Fruit fly (Drosophila melanogaster) whole organism, embryonic: ENCODE data around the gene CG32066.

Experiments
- Abd-B ChIP-seq: fragments of 200-800 bp; sonication (Bioruptor generic); optimal IDR thresholded peaks from 2 replicates; lab custom pipeline; 2018; ENCODE audit warnings: missing biosample characterization, mild to moderate bottlenecking, missing genetic modification characterization, moderate library complexity
- Atf6 ChIP-seq: fragments of 200-800 bp; sonication (Bioruptor generic); IDR thresholded peaks from 2 replicates; pipeline ENCODE4 v1.3.6; 2022; ENCODE audit warnings: missing biosample characterization, missing genetic modification characterization
- CG10147 ChIP-seq: fragments of 200-800 bp; sonication (Bioruptor generic); optimal IDR thresholded peaks from 2 replicates; lab custom pipeline; 2019; ENCODE audit warnings: missing biosample characterization, mild to moderate bottlenecking, missing genetic modification characterization, moderate library complexity
- CG1024 ChIP-seq: fragments of 200-800 bp; sonication (Bioruptor generic); IDR thresholded peaks from 2 replicates; pipeline ENCODE4 v1.3.6; 2022; ENCODE audit warnings: missing biosample characterization, missing genetic modification characterization
- CG11093 ChIP-seq: fragments of 200-800 bp; sonication (Bioruptor generic); IDR thresholded peaks from 3 replicates; pipeline ENCODE4 v1.3.6; 2022; ENCODE audit warnings: missing biosample characterization, missing genetic modification characterization
- CG12391 ChIP-seq: fragments of 200-800 bp; sonication (Bioruptor generic); optimal IDR thresholded peaks from 3 replicates; lab custom pipeline; 2018; ENCODE audit warnings: missing biosample characterization, mild to moderate bottlenecking, missing genetic modification characterization, moderate library complexity
- CG15601 ChIP-seq: fragments of 200-800 bp; sonication (Bioruptor generic); optimal IDR thresholded peaks from 3 replicates; lab custom pipeline; 2019; ENCODE audit warnings: missing biosample characterization, mild to moderate bottlenecking, missing genetic modification characterization, moderate library complexity
- CG17912 ChIP-seq: fragments of 200-800 bp; sonication (Bioruptor generic); optimal IDR thresholded peaks from 2 replicates; lab custom pipeline; 2018; ENCODE audit warnings: missing biosample characterization, mild to moderate bottlenecking, missing genetic modification characterization
- CG31388 ChIP-seq: fragments of 200-800 bp; sonication (Bioruptor generic); optimal IDR thresholded peaks from 2 replicates; lab custom pipeline; 2016; ENCODE audit warnings: missing biosample characterization, missing genetic modification characterization
- CG3407 ChIP-seq: fragments of 200-800 bp; sonication (Bioruptor generic); optimal IDR thresholded peaks from 2 replicates; lab custom pipeline; 2018; ENCODE audit warnings: missing biosample characterization, mild to moderate bottlenecking, missing genetic modification characterization
- CG4328 ChIP-seq: fragments of 200-800 bp; sonication (Bioruptor generic); optimal IDR thresholded peaks from 3 replicates; lab custom pipeline; 2017; ENCODE audit warnings: missing biosample characterization, missing genetic modification reagents, missing genetic modification characterization
- CG5953 ChIP-seq: fragments of 200-800 bp; sonication (Bioruptor generic); IDR thresholded peaks from 2 replicates; pipeline ENCODE4 v1.3.6; 2022; ENCODE audit warnings: missing biosample characterization, missing genetic modification characterization
- CG7556 ChIP-seq: fragments of 200-800 bp; sonication (Bioruptor generic); optimal IDR thresholded peaks from 2 replicates; lab custom pipeline; 2017; ENCODE audit warnings: missing biosample characterization, mild to moderate bottlenecking, missing genetic modification characterization
- CG8290 ChIP-seq, 3 experiments: fragments of 200-800 bp; sonication (Bioruptor generic); optimal IDR thresholded peaks; 2 replicates each; lab custom pipeline; 2016 to 2019; ENCODE audit warnings: missing biosample characterization in 3 of 3, missing genetic modification characterization in 3 of 3, mild to moderate bottlenecking in 2 of 3, moderate library complexity in 1 of 3
- CG8388 ChIP-seq: fragments of 200-800 bp; sonication (Bioruptor generic); optimal IDR thresholded peaks from 2 replicates; lab custom pipeline; 2019; ENCODE audit warnings: missing biosample characterization, mild to moderate bottlenecking, missing genetic modification characterization, moderate library complexity
- CG9609 ChIP-seq: fragments of 200-800 bp; sonication (Bioruptor generic); optimal IDR thresholded peaks from 3 replicates; lab custom pipeline; 2016; ENCODE audit warnings: missing biosample characterization, missing genetic modification characterization
- Dip2 ChIP-seq: fragments of 200-800 bp; sonication (Bioruptor generic); IDR thresholded peaks from 2 replicates; pipeline ENCODE4 v1.3.6; 2022; ENCODE audit warnings: missing biosample characterization, missing genetic modification characterization
- Doc3 ChIP-seq: fragments of 200-800 bp; sonication (Bioruptor generic); IDR thresholded peaks from 3 replicates; pipeline ENCODE4 v1.3.6; 2022; ENCODE audit warnings: missing biosample characterization, missing genetic modification characterization; ENCODE audit not compliant: partially characterized antibody
- Ets97D ChIP-seq: fragments of 200-800 bp; sonication (Bioruptor generic); optimal IDR thresholded peaks from 3 replicates; lab custom pipeline; 2016; ENCODE audit warnings: missing biosample characterization, missing genetic modification characterization
- Fer2 ChIP-seq: fragments of 200-800 bp; sonication (Bioruptor generic); optimal IDR thresholded peaks from 2 replicates; lab custom pipeline; 2018; ENCODE audit warnings: missing biosample characterization, mild to moderate bottlenecking, missing genetic modification characterization, moderate library complexity
- Lhr ChIP-seq: fragments of 200-800 bp; sonication (Bioruptor generic); optimal IDR thresholded peaks from 3 replicates; lab custom pipeline; 2017; ENCODE audit warnings: mild to moderate bottlenecking, missing biosample characterization, missing genetic modification reagents, missing genetic modification characterization
- MTF-1 ChIP-seq: fragments of 200-800 bp; sonication (Bioruptor generic); optimal IDR thresholded peaks from 2 replicates; lab custom pipeline; 2018; ENCODE audit warnings: missing biosample characterization, mild to moderate bottlenecking, missing genetic modification characterization, borderline replicate concordance
- Max ChIP-seq: fragments of 200-800 bp; sonication (Bioruptor generic); optimal IDR thresholded peaks from 2 replicates; lab custom pipeline; 2016; ENCODE audit warnings: missing biosample characterization, mild to moderate bottlenecking, missing genetic modification characterization
- Pdp1 ChIP-seq, 2 experiments: fragments of 200-800 bp; sonication (Bioruptor generic); optimal IDR thresholded peaks; 3 replicates each; lab custom pipeline; 2016; ENCODE audit warnings: missing biosample characterization in 2 of 2, missing genetic modification characterization in 2 of 2, mild to moderate bottlenecking in 1 of 2, moderate library complexity in 1 of 2
- Stat92E ChIP-seq, 3 experiments: fragments of >200 bp in 2 of 3; fragments of 200-800 bp in 1 of 3; sonication (Bioruptor generic) in 1 of 3; optimal IDR thresholded peaks; 2 replicates each; lab custom pipeline; 2017 to 2019; ENCODE audit warnings: missing biosample characterization in 3 of 3, missing genetic modification characterization in 3 of 3, mild to moderate bottlenecking in 1 of 3, moderate library complexity in 1 of 3
- al ChIP-seq: fragments of 200-800 bp; sonication (Bioruptor generic); IDR thresholded peaks from 2 replicates; pipeline ENCODE4 v1.3.6; 2022; ENCODE audit warnings: missing biosample characterization, missing genetic modification characterization
- ato ChIP-seq: fragments of 200-800 bp; sonication (Bioruptor generic); IDR thresholded peaks from 2 replicates; pipeline ENCODE4 v1.3.6; 2022; ENCODE audit warnings: missing biosample characterization, missing genetic modification characterization; ENCODE audit not compliant: partially characterized antibody
- bigmax ChIP-seq: fragments of 200-800 bp; sonication (Bioruptor generic); optimal IDR thresholded peaks from 2 replicates; lab custom pipeline; 2018; ENCODE audit warnings: missing biosample characterization, mild to moderate bottlenecking, missing genetic modification characterization
- bowl ChIP-seq: fragments of 200-800 bp; sonication (Bioruptor generic); IDR thresholded peaks from 2 replicates; pipeline ENCODE4 v1.3.6; 2022; ENCODE audit warnings: missing biosample characterization, missing genetic modification characterization
- cas ChIP-seq: fragments of 200-800 bp; sonication (Bioruptor generic); IDR thresholded peaks from 2 replicates; pipeline ENCODE4 v1.3.6; 2022; ENCODE audit warnings: missing biosample characterization, missing genetic modification characterization
- ci ChIP-seq: fragments of 200-800 bp; sonication (Bioruptor generic); IDR thresholded peaks from 3 replicates; pipeline ENCODE4 v1.3.6; 2022; ENCODE audit warnings: missing biosample characterization, missing genetic modification characterization
- cwo ChIP-seq: fragments of 200-800 bp; sonication (Bioruptor generic); optimal IDR thresholded peaks from 3 replicates; lab custom pipeline; 2017; ENCODE audit warnings: missing biosample characterization, missing genetic modification characterization, mild to moderate bottlenecking, moderate library complexity, missing genetic modification reagents
- dm ChIP-seq: fragments of 200-800 bp; sonication (Bioruptor generic); optimal IDR thresholded peaks from 3 replicates; lab custom pipeline; 2016; ENCODE audit warnings: missing biosample characterization, missing genetic modification characterization
- ewg ChIP-seq: fragments of 200-800 bp; sonication (Bioruptor generic); optimal IDR thresholded peaks from 3 replicates; lab custom pipeline; 2017; ENCODE audit warnings: mild to moderate bottlenecking, missing biosample characterization, missing genetic modification reagents, missing genetic modification characterization
- insv ChIP-seq, 2 experiments: fragments of 200-800 bp; sonication (Bioruptor generic); optimal IDR thresholded peaks; 3 replicates each; lab custom pipeline; 2016 to 2018; ENCODE audit warnings: missing biosample characterization in 2 of 2, missing genetic modification characterization in 2 of 2
- inv ChIP-seq: fragments of 200-800 bp; sonication (Bioruptor generic); IDR thresholded peaks from 2 replicates; pipeline ENCODE4 v1.3.6; 2022; ENCODE audit warnings: missing biosample characterization, missing genetic modification characterization; ENCODE audit not compliant: partially characterized antibody
- lab ChIP-seq: fragments of 200-800 bp; sonication (Bioruptor generic); optimal IDR thresholded peaks from 3 replicates; lab custom pipeline; 2017; ENCODE audit warnings: missing biosample characterization, missing genetic modification characterization, mild to moderate bottlenecking, moderate library complexity, missing genetic modification reagents
- lilli ChIP-seq: fragments of 200-800 bp; sonication (Bioruptor generic); optimal IDR thresholded peaks from 3 replicates; lab custom pipeline; 2016; ENCODE audit warnings: missing biosample characterization, missing genetic modification characterization
- lmd ChIP-seq: fragments of 200-800 bp; sonication (Bioruptor generic); IDR thresholded peaks from 2 replicates; pipeline ENCODE4 v1.3.6; 2022; ENCODE audit warnings: missing biosample characterization, missing genetic modification characterization
- lov ChIP-seq, 2 experiments: fragments of 200-800 bp in 1 of 2; fragments of >200 bp in 1 of 2; sonication (Bioruptor generic) in 1 of 2; IDR thresholded peaks in 1 of 2; optimal IDR thresholded peaks in 1 of 2; 2 replicates in 1 of 2; 3 replicates in 1 of 2; pipeline versions ENCODE4 v1.3.6 to Lab custom; 2017 to 2022; ENCODE audit warnings: missing biosample characterization in 1 of 2, missing genetic modification characterization in 1 of 2
- nerfin-1 ChIP-seq: fragments of 200-800 bp; sonication (Bioruptor generic); optimal IDR thresholded peaks from 3 replicates; lab custom pipeline; 2019; ENCODE audit warnings: missing biosample characterization, mild to moderate bottlenecking, missing genetic modification characterization, moderate library complexity
- org-1 ChIP-seq: fragments of 200-800 bp; sonication (Bioruptor generic); optimal IDR thresholded peaks from 2 replicates; lab custom pipeline; 2017; ENCODE audit warnings: missing biosample characterization, missing genetic modification characterization
- otp ChIP-seq: fragments of 200-800 bp; sonication (Bioruptor generic); IDR thresholded peaks from 3 replicates; pipeline ENCODE4, ENCODE4 v1.3.6; 2022; ENCODE audit warnings: missing biosample characterization, missing genetic modification characterization
- scrt ChIP-seq: fragments of 200-800 bp; sonication (Bioruptor generic); optimal IDR thresholded peaks from 2 replicates; lab custom pipeline; 2018; ENCODE audit warnings: missing biosample characterization, mild to moderate bottlenecking, missing genetic modification characterization, moderate library complexity
- slbo ChIP-seq: fragments of 200-800 bp; sonication (Bioruptor generic); IDR thresholded peaks from 2 replicates; pipeline ENCODE4 v1.3.6; 2022; ENCODE audit warnings: missing biosample characterization, missing genetic modification characterization
- sug ChIP-seq: fragments of 200-800 bp; optimal IDR thresholded peaks from 2 replicates; lab custom pipeline; 2019; ENCODE audit warnings: missing biosample characterization, mild to moderate bottlenecking, missing genetic modification characterization, moderate library complexity
- tna ChIP-seq: fragments of 200-800 bp; sonication (Bioruptor generic); IDR thresholded peaks from 2 replicates; pipeline ENCODE4 v1.3.6; 2022; ENCODE audit warnings: missing biosample characterization, missing genetic modification characterization; ENCODE audit not compliant: partially characterized antibody
- wor ChIP-seq: fragments of 200-800 bp; sonication (Bioruptor generic); IDR thresholded peaks from 2 replicates; pipeline ENCODE4 v1.3.6; 2022; ENCODE audit warnings: missing biosample characterization, missing genetic modification characterization
- zfh1 ChIP-seq: fragments of 200-800 bp; sonication (Bioruptor generic); IDR thresholded peaks from 3 replicates; pipeline ENCODE4 v1.3.6; 2022; ENCODE audit warnings: missing biosample characterization, missing genetic modification characterization

The CG32066 gene

dm6 chr3L:10681814-10682213 is 21.0 kb upstream of the CG32066 start (continued):
- no peak for TF ChIP-seq CG9609 (GFP tag; lab: Kevin White, UChicago)
- no peak for TF ChIP-seq Pdp1 (GFP tag; optimal IDR thresholded peaks at IDR 0.05; lab: Kevin White, UChicago)
- TF ChIP-seq scrt (GFP tag; lab: Kevin White, UChicago) = peak; percentile 23
- no peak for TF ChIP-seq Dip2 (GFP tag; lab: Robert Waterston, UW)
- TF ChIP-seq Atf6 (GFP tag; lab: Robert Waterston, UW) = peak; percentile 32; the same call in 1 of the 2 replicates
- TF ChIP-seq MTF-1 (GFP tag; lab: Kevin White, UChicago) = no peak
- TF ChIP-seq ewg (GFP tag; lab: Kevin White, UChicago) = no peak
- TF ChIP-seq lilli (GFP tag; lab: Kevin White, UChicago) = no peak
- TF ChIP-seq insv (GFP tag; optimal IDR thresholded peaks at IDR 0.05; lab: Kevin White, UChicago) = no peak
- no peak for TF ChIP-seq slbo
- no peak for TF ChIP-seq dm (GFP tag; lab: Kevin White, UChicago)
- TF ChIP-seq Ets97D = no peak
- TF ChIP-seq CG12391 (tag; lab: Kevin White, UChicago) = no peak
- no peak for TF ChIP-seq CG10147 (GFP tag; lab: Kevin White, UChicago)
- no peak; the same call in 2 of the 3 replicates for TF ChIP-seq otp
- TF ChIP-seq CG31388 (GFP tag; lab: Kevin White, UChicago) = no peak
- no peak for TF ChIP-seq CG8388 (GFP tag; lab: Kevin White, UChicago)
- no peak for TF ChIP-seq lab (GFP tag; lab: Kevin White, UChicago)
- no peak for TF ChIP-seq Abd-B (GFP tag; lab: Kevin White, UChicago)
- no peak for TF ChIP-seq CG7556 (GFP tag; lab: Kevin White, UChicago)
- TF ChIP-seq Doc3 = peak; percentile 32; the same call in 1 of the 3 replicates
- no peak for TF ChIP-seq Fer2 (tag; lab: Kevin White, UChicago)
- TF ChIP-seq CG11093 (GFP tag; lab: Robert Waterston, UW) = no peak
- TF ChIP-seq cwo = no peak
- no peak for TF ChIP-seq lov (optimal IDR thresholded peaks at IDR 0.05; lab: Kevin White, UChicago)
- no peak for TF ChIP-seq lov (GFP tag; IDR thresholded peaks at IDR 0.05; lab: Robert Waterston, UW)
- no peak for TF ChIP-seq CG3407 (GFP tag; lab: Kevin White, UChicago)
- no peak for TF ChIP-seq CG5953 (GFP tag; lab: Robert Waterston, UW)
- no peak for TF ChIP-seq CG17912 (GFP tag; lab: Kevin White, UChicago)
- no peak for TF ChIP-seq Stat92E (GFP tag; optimal IDR thresholded peaks at IDR 0.05; lab: Kevin White, UChicago)
- TF ChIP-seq Lhr = no peak
- TF ChIP-seq bowl (GFP tag; lab: Robert Waterston, UW) = no peak
- TF ChIP-seq CG8290 (GFP tag; optimal IDR thresholded peaks at IDR 0.05; lab: Kevin White, UChicago) = no peak
- TF ChIP-seq CG8290 (tag; optimal IDR thresholded peaks at IDR 0.05; lab: Kevin White, UChicago) = no peak
- no peak for TF ChIP-seq nerfin-1 (tag; lab: Kevin White, UChicago)
- TF ChIP-seq bigmax (GFP tag; lab: Kevin White, UChicago) = peak; percentile 9
- TF ChIP-seq inv (GFP tag; lab: Robert Waterston, UW) = no peak
- no peak for TF ChIP-seq tna (GFP tag; lab: Robert Waterston, UW)
- TF ChIP-seq Max (GFP tag; lab: Kevin White, UChicago) = no peak
- TF ChIP-seq al = no peak
- TF ChIP-seq lmd (GFP tag; lab: Robert Waterston, UW) = no peak
- TF ChIP-seq CG15601 (tag; lab: Kevin White, UChicago) = no peak
- no peak for TF ChIP-seq cas (GFP tag; lab: Robert Waterston, UW)
- no peak for TF ChIP-seq org-1 (GFP tag; lab: Kevin White, UChicago)
- no peak for TF ChIP-seq sug (tag; lab: Kevin White, UChicago)
- no peak for TF ChIP-seq wor (GFP tag; lab: Robert Waterston, UW)
- TF ChIP-seq CG1024 (GFP tag; lab: Robert Waterston, UW) = no peak
- TF ChIP-seq ci (GFP tag; lab: Robert Waterston, UW) = peak; percentile 52; the same call in 2 of the 3 replicates
- no peak for TF ChIP-seq CG4328
- TF ChIP-seq ato (GFP tag; lab: Robert Waterston, UW) = peak; percentile 10; the same call in 1 of the 2 replicates
- peak; percentile 28; the same call in 1 of the 3 replicates for TF ChIP-seq zfh1 (GFP tag; lab: Robert Waterston, UW)
